Worm (Caenorhabditis elegans) whole organism, L4 larva: ENCODE results near the gene spig-1.

Experiments used
- F10B5.3 ChIP-seq: sonication (generic microtip); optimal IDR thresholded peaks from 2 replicates; lab custom pipeline; 2016; ENCODE audit warnings: mild to moderate bottlenecking, missing genetic modification characterization, missing compliant biosample characterization
- F37D6.2 ChIP-seq: sonication (generic microtip); optimal IDR thresholded peaks from 2 replicates; lab custom pipeline; 2016; ENCODE audit warnings: mild to moderate bottlenecking, missing genetic modification characterization, missing compliant biosample characterization
- F44E2.7 ChIP-seq: fragments of 200-800 bp; sonication (Bioruptor generic); IDR thresholded peaks from 2 replicates; pipeline ENCODE4 v2.1.2; 2022; ENCODE audit warnings: missing genetic modification characterization, missing compliant biosample characterization
- T20F7.1 ChIP-seq: fragments of 200-800 bp; sonication (Bioruptor generic); optimal IDR thresholded peaks from 2 replicates; lab custom pipeline; 2018; ENCODE audit warnings: mild to moderate bottlenecking, missing genetic modification characterization, missing compliant biosample characterization
- T26A8.4 ChIP-seq: fragments of 200-800 bp; sonication (Bioruptor generic); IDR thresholded peaks from 2 replicates; pipeline ENCODE4 v1.3.6; 2022; ENCODE audit warnings: missing genetic modification characterization, missing compliant biosample characterization
- Y105C5A.15 ChIP-seq: fragments of 200-800 bp; sonication (Bioruptor generic); IDR thresholded peaks from 2 replicates; pipeline ENCODE4 v1.3.6; 2022; ENCODE audit warnings: missing genetic modification characterization, missing compliant biosample characterization
- ZK337.2 ChIP-seq: fragments of 200-800 bp; sonication (Bioruptor generic); IDR thresholded peaks from 2 replicates; pipeline ENCODE4 v1.3.6; 2022; ENCODE audit warnings: missing genetic modification reagents, missing genetic modification characterization, missing compliant biosample characterization
- aha-1 ChIP-seq: fragments of 150-350 bp; peaks from one replicate; lab custom pipeline; 2014; ENCODE audit warnings: missing biosample characterization, missing genetic modification characterization
- ceh-20 ChIP-seq: fragments of 200-800 bp; sonication (Bioruptor generic); IDR thresholded peaks from 2 replicates; pipeline ENCODE4 v1.3.6; 2022; ENCODE audit warnings: missing genetic modification reagents, missing genetic modification characterization, missing compliant biosample characterization
- ceh-62 ChIP-seq: sonication (generic microtip); optimal IDR thresholded peaks from 2 replicates; lab custom pipeline; 2017; ENCODE audit warnings: missing biosample characterization, missing genetic modification characterization
- daf-16 ChIP-seq, 3 experiments: sonication (generic microtip); optimal IDR thresholded peaks; 2 replicates each; lab custom pipeline; 2016 to 2017; ENCODE audit warnings: missing genetic modification characterization in 3 of 3, missing genetic modification reagents in 3 of 3, mild to moderate bottlenecking in 2 of 3, missing compliant biosample characterization in 2 of 3, missing biosample characterization in 1 of 3, moderate library complexity in 1 of 3
- daf-8 ChIP-seq: fragments of 200-800 bp; sonication (Bioruptor generic); IDR thresholded peaks from 2 replicates; pipeline ENCODE4 v1.3.6; 2022; ENCODE audit warnings: missing genetic modification characterization, missing compliant biosample characterization
- dmd-6 ChIP-seq: fragments of 200-800 bp; sonication (Bioruptor generic); IDR thresholded peaks from 2 replicates; pipeline ENCODE4 v1.3.6; 2022; ENCODE audit warnings: missing genetic modification reagents, missing genetic modification characterization, missing compliant biosample characterization
- dmd-8 ChIP-seq: fragments of 200-800 bp; sonication (Bioruptor generic); IDR thresholded peaks from 2 replicates; pipeline ENCODE4 v1.3.6; 2022; ENCODE audit warnings: missing genetic modification characterization, missing compliant biosample characterization
- dmd-9 ChIP-seq: fragments of 200-800 bp; sonication (Bioruptor generic); IDR thresholded peaks from 2 replicates; pipeline ENCODE4 v1.3.6; 2022; ENCODE audit warnings: missing genetic modification reagents, missing genetic modification characterization, missing compliant biosample characterization
- dve-1 ChIP-seq: sonication (generic microtip); optimal IDR thresholded peaks from 2 replicates; lab custom pipeline; 2017; ENCODE audit warnings: antibody characterized with exemption, mild to moderate bottlenecking, missing genetic modification characterization, missing compliant biosample characterization; ENCODE audit not compliant: insufficient read depth
- fos-1 ChIP-seq: fragments of 150-350 bp; optimal IDR thresholded peaks from 2 replicates; lab custom pipeline; 2014; ENCODE audit warnings: missing biosample characterization, missing genetic modification characterization
- gei-8 ChIP-seq: fragments of 200-800 bp; sonication (Bioruptor generic); optimal IDR thresholded peaks from 2 replicates; lab custom pipeline; 2018; ENCODE audit warnings: mild to moderate bottlenecking, missing genetic modification characterization, missing compliant biosample characterization
- hif-1 ChIP-seq, 2 experiments: sonication (generic microtip); optimal IDR thresholded peaks; 2 replicates each; lab custom pipeline; 2016 to 2017; ENCODE audit warnings: missing compliant biosample characterization in 2 of 2, missing genetic modification characterization in 2 of 2, missing genetic modification reagents in 2 of 2, missing genotype in 2 of 2, mild to moderate bottlenecking in 1 of 2
- hlh-11 ChIP-seq: fragments of 200-800 bp; sonication (Bioruptor generic); optimal IDR thresholded peaks from 2 replicates; lab custom pipeline; 2018; ENCODE audit warnings: mild to moderate bottlenecking, missing genetic modification characterization, missing compliant biosample characterization
- hlh-30 ChIP-seq: sonication (generic microtip); optimal IDR thresholded peaks from 2 replicates; lab custom pipeline; 2017; ENCODE audit warnings: antibody characterized with exemption, mild to moderate bottlenecking, missing genetic modification characterization, missing compliant biosample characterization; ENCODE audit not compliant: insufficient read depth
- jun-1 ChIP-seq: fragments of 150-350 bp; optimal IDR thresholded peaks from 2 replicates; lab custom pipeline; 2014; ENCODE audit warnings: missing biosample characterization, missing genetic modification reagents, missing genetic modification characterization
- madf-5 ChIP-seq, 2 experiments: fragments of 200-800 bp; sonication (Bioruptor generic); IDR thresholded peaks; 2 replicates each; pipeline ENCODE4 v1.3.6; 2022; ENCODE audit warnings: missing compliant biosample characterization in 2 of 2, missing genetic modification characterization in 2 of 2
- mep-1 ChIP-seq: fragments of 150-350 bp; sonication (generic microtip); optimal IDR thresholded peaks from 3 replicates; lab custom pipeline; 2014; ENCODE audit warnings: missing biosample characterization, missing genetic modification characterization
- mxl-2 ChIP-seq: fragments of 200-800 bp; sonication (Bioruptor generic); conservative IDR thresholded peaks from 2 replicates; pipeline ENCODE4 v1.3.6; 2022; ENCODE audit warnings: missing genetic modification reagents, missing genetic modification characterization, missing compliant biosample characterization
- nhr-10 ChIP-seq: fragments of 150-350 bp; optimal IDR thresholded peaks from 2 replicates; lab custom pipeline; 2014; ENCODE audit warnings: missing biosample characterization, missing genetic modification characterization
- nhr-102 ChIP-seq: sonication (generic microtip); optimal IDR thresholded peaks from 2 replicates; lab custom pipeline; 2016; ENCODE audit warnings: mild to moderate bottlenecking, missing genetic modification characterization, moderate library complexity, missing compliant biosample characterization
- nhr-111 ChIP-seq: fragments of 200-800 bp; sonication (Bioruptor generic); optimal IDR thresholded peaks from 2 replicates; lab custom pipeline; 2018; ENCODE audit warnings: mild to moderate bottlenecking, missing genetic modification characterization, missing compliant biosample characterization
- nhr-237 ChIP-seq: sonication (generic microtip); optimal IDR thresholded peaks from 2 replicates; lab custom pipeline; 2017; ENCODE audit warnings: missing biosample characterization, missing genetic modification characterization
- nhr-28 ChIP-seq: fragments of 150-350 bp; optimal IDR thresholded peaks from 2 replicates; lab custom pipeline; 2014; ENCODE audit warnings: missing biosample characterization, missing genetic modification characterization
- nhr-76 ChIP-seq: fragments of 150-350 bp; optimal IDR thresholded peaks from 2 replicates; lab custom pipeline; 2014; ENCODE audit warnings: missing biosample characterization, missing genetic modification characterization
- php-3 ChIP-seq: fragments of 200-800 bp; sonication (Bioruptor generic); IDR thresholded peaks from 2 replicates; pipeline ENCODE4 v1.3.6; 2022; ENCODE audit warnings: missing genetic modification reagents, missing genetic modification characterization, missing compliant biosample characterization
- pqm-1 ChIP-seq: sonication (generic microtip); optimal IDR thresholded peaks from 2 replicates; lab custom pipeline; 2017; ENCODE audit warnings: missing biosample characterization, missing genetic modification characterization
- rbr-2 ChIP-seq: sonication (generic microtip); optimal IDR thresholded peaks from 2 replicates; lab custom pipeline; 2016; ENCODE audit warnings: missing genotype, missing genetic modification characterization, missing compliant biosample characterization
- snpc-4 ChIP-seq: fragments of 150-350 bp; optimal IDR thresholded peaks from 2 replicates; lab custom pipeline; 2014; ENCODE audit warnings: missing biosample characterization, missing genetic modification characterization
- spr-3 ChIP-seq: fragments of 200-800 bp; sonication (Bioruptor generic); optimal IDR thresholded peaks from 2 replicates; lab custom pipeline; 2018; ENCODE audit warnings: mild to moderate bottlenecking, missing genetic modification characterization, missing compliant biosample characterization
- tag-97 ChIP-seq: fragments of 200-800 bp; sonication (Bioruptor generic); IDR thresholded peaks from 2 replicates; pipeline ENCODE4 v1.3.6; 2022; ENCODE audit warnings: missing genetic modification characterization, missing compliant biosample characterization
- unc-62 ChIP-seq, 3 experiments: fragments of 150-350 bp in 1 of 3; sonication (generic microtip); optimal IDR thresholded peaks in 2 of 3; peaks in 1 of 3; 1 replicate in 1 of 3; 2 replicates in 2 of 3; lab custom pipeline; 2014 to 2017; ENCODE audit warnings: missing biosample characterization in 3 of 3, missing genetic modification characterization in 3 of 3, missing genetic modification reagents in 3 of 3, missing genotype in 1 of 3
- zag-1 ChIP-seq: fragments of 150-350 bp; optimal IDR thresholded peaks from 2 replicates; lab custom pipeline; 2014; ENCODE audit warnings: missing biosample characterization, missing genetic modification characterization
- zfp-3 ChIP-seq: fragments of 200-800 bp; sonication (Bioruptor generic); conservative IDR thresholded peaks from 2 replicates; pipeline ENCODE4 v1.3.6; 2022; ENCODE audit warnings: missing genetic modification reagents, missing genetic modification characterization, missing compliant biosample characterization

Gene spig-1

DNA sequence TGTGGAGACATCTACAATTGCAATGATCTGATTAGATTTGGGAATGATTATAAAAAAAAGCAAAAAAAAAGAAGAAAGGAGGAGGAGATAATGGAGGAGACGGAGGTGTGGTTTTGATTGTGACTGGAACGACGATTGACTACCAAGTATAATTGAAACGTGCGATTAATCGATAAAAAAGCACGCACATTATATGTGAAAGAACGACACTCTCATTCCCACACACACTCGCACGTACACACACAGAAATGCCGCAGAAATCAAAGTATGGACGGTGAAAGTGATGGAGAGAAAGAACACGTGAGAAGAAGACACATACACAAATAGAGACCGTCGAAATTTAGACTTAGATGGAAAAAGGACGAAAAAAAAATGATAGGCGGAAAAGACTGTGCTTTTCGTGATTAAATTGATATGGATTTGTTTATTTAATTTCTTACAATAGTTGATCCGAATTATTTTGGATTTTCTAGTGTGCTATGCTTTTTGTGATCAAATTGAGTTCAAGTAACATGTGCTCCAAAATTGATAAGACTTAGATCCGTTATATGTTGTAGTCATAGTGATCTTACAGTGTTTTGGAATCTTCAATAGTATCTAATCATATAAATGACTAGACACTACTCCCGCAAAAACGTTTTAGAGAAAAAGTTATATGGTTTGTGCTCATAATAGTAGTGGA is 42.3 kb downstream of the spig-1 start, which contains the start of gene nhr-135 (continued):
- TF ChIP-seq hlh-30 (tag; lab: Kevin White, UChicago) (peak; percentile 90), daf-8 (GFP tag; lab: Robert Waterston, UW) (no peak), dmd-9 (GFP tag; lab: Robert Waterston, UW) (no peak), dmd-8 (no peak), snpc-4 (no peak), jun-1 (tag; lab: Kevin White, UChicago) (no peak), gei-8 (GFP tag; lab: Kevin White, UChicago) (peak; percentile 4), aha-1 (tag; lab: Kevin White, UChicago) (peak; percentile 98), mxl-2 (GFP tag; lab: Robert Waterston, UW) (no peak), Y105C5A.15 (no peak), php-3 (0 out of 2 replicates have a peak, but pooled peaks have one; percentile 37), zfp-3 (no peak), ceh-20 (GFP tag; lab: Robert Waterston, UW) (no peak), dmd-6 (peak; percentile 94), F10B5.3 (tag; lab: Kevin White, UChicago) (no peak), F37D6.2 (tag; lab: Kevin White, UChicago) (no peak), tag-97 (GFP tag; lab: Robert Waterston, UW) (no peak), T20F7.1 (GFP tag; lab: Kevin White, UChicago) (no peak), fos-1 (tag; lab: Kevin White, UChicago) (peak; percentile 0), ZK337.2 (no peak), pqm-1 (tag; lab: Kevin White, UChicago) (peak; percentile 57), nhr-237 (tag; lab: Kevin White, UChicago) (no peak), madf-5 (GFP tag; IDR thresholded peaks at IDR 0.05; lab: Robert Waterston, UW) (no peak), spr-3 (GFP tag; lab: Kevin White, UChicago) (no peak), T26A8.4 (GFP tag; lab: Robert Waterston, UW) (no peak), nhr-111 (no peak), rbr-2 (tag; lab: Kevin White, UChicago) (no peak)
- TF ChIP-seq, all 104 proteins: peak for 33

ce11 chrV:7095254-7095990 is 43.9 kb downstream of the spig-1 start:
- TF ChIP-seq nhr-76 (tag; lab: Kevin White, UChicago) (no peak), dmd-6 (0 out of 2 replicates have a peak, but pooled peaks have one; percentile 30), daf-16 (GFP tag; optimal IDR thresholded peaks at IDR 0.05; lab: Kevin White, UChicago) (no peak), daf-16 (tag; optimal IDR thresholded peaks at IDR 0.05; lab: Kevin White, UChicago) (peak; percentile 57), mxl-2 (GFP tag; lab: Robert Waterston, UW) (0 out of 2 replicates have a peak, but pooled peaks have one; percentile 44), php-3 (0 out of 2 replicates have a peak, but pooled peaks have one; percentile 30), zag-1 (tag; lab: Kevin White, UChicago) (no peak), nhr-28 (tag; lab: Kevin White, UChicago) (peak; percentile 91), nhr-10 (tag; lab: Kevin White, UChicago) (no peak), mep-1 (peak; percentile 25), unc-62 (GFP tag; optimal IDR thresholded peaks at IDR 0.05 in 1 of 2; lab: Kevin White, UChicago) (peak in 1 of 2 experiments; percentile 48), unc-62 (tag; optimal IDR thresholded peaks at IDR 0.05; lab: Kevin White, UChicago) (no peak), nhr-102 (tag; lab: Kevin White, UChicago) (peak; percentile 44), dve-1 (peak; percentile 54), hif-1 (tag; optimal IDR thresholded peaks at IDR 0.05; lab: Kevin White, UChicago) (no peak), pqm-1 (tag; lab: Kevin White, UChicago) (peak; percentile 84), hlh-11 (tag; lab: Kevin White, UChicago) (peak; percentile 50), hlh-30 (tag; lab: Kevin White, UChicago) (peak; percentile 2), F37D6.2 (tag; lab: Kevin White, UChicago) (no peak), F44E2.7 (GFP tag; lab: Robert Waterston, UW) (no peak), ceh-62 (tag; lab: Kevin White, UChicago) (no peak)
